Fruit fly (Drosophila melanogaster) ovary, adult (tissue): ENCODE measurements around the gene Hmx.

Experiments
- CG17801 ChIP-seq: fragments of 200-800 bp; optimal IDR thresholded peaks from 2 replicates; lab custom pipeline; 2019; ENCODE audit warnings: missing biosample characterization, mild to moderate bottlenecking, missing genetic modification characterization, moderate library complexity; ENCODE audit not compliant: partially characterized antibody

Gene Hmx

DNA sequence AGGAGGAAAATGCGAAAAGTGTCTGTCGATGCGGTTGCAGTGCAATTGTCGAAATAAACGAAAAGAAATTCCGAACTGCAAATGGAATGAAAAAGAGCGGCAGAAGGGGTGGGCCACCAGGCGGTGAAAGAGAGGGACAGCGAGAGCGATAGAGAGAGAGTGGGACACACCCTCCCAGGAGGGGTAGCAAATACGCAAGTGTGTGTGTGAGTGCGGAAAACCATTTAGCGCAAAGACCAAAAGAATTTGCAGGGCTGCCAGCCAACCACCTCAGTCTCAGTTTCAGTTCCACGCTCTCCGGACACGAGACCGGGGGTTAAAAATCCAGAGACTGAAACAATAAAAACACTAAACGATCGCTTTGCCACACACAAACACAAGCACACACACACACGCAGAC lies at the start of gene Hmx:
Gene Hmx, plus strand, starts transcription at position 301 of the 400 bp plus-strand sequence.
- TF ChIP-seq CG17801 = no peak

DNA sequence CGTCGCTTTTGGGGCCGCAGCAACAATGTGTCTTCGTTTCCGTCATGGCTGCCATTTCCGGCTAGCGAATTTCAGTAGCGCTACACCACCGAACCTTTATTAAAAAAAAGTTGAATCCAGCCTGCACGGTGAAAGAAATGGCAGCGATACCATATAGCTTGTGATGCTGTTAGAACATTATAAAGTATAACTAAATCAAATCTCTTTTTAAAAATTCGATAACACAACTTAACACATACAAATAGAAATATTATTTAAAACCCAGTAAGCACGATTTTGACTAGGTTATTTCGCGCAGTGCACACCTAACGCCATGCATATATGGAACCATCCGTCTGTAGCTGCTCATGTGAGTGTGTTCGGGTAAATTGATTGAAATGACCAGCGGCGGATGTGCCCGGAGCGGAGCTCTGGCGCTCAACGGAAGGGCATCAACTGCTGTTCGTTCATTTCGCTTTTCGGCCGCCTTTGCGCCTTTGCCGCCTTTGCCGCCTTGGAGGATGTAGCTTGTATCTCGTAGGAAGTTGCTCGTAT lies 32.6 kb upstream of the Hmx start:
- TF ChIP-seq CG17801 = no peak

dm6 chr3R:17530400-17530799 lies 28.3 kb upstream of the Hmx start:
- no peak for TF ChIP-seq CG17801

dm6 chr3R:17534325-17535105 lies 24.2 kb upstream of the Hmx start, which contains the start of the genes CG5823 and P5cr-2:
Gene CG5823, minus strand, starts transcription at chr3R:17534587.
Gene P5cr-2, plus strand, starts transcription at chr3R:17534815.
- no peak for TF ChIP-seq CG17801

dm6 chr3R:17535106-17535764 lies 23.5 kb upstream of the Hmx start:
- peak; percentile 8 for TF ChIP-seq CG17801

dm6 chr3R:17536594-17537158 lies 22.1 kb upstream of the Hmx start:
- no peak for TF ChIP-seq CG17801

dm6 chr3R:17539789-17540496 lies 18.8 kb upstream of the Hmx start, which contains the start of gene SF1:
Gene SF1, plus strand, starts transcription at chr3R:17540421.
- no peak for TF ChIP-seq CG17801

- TF ChIP-seq CG17801 = no peak
These were observed 18.3 kb upstream of the Hmx start for dm6 chr3R:17540497-17540822.

- TF ChIP-seq CG17801 = no peak
These were observed 14.1 kb upstream of the Hmx start for dm6 chr3R:17544594-17544993.

- no peak for TF ChIP-seq CG17801
These were observed 12.5 kb upstream of the Hmx start, which contains the start of gene Prx3 for dm6 chr3R:17546115-17546705. Gene Prx3, minus strand, starts transcription at chr3R:17546531.

DNA sequence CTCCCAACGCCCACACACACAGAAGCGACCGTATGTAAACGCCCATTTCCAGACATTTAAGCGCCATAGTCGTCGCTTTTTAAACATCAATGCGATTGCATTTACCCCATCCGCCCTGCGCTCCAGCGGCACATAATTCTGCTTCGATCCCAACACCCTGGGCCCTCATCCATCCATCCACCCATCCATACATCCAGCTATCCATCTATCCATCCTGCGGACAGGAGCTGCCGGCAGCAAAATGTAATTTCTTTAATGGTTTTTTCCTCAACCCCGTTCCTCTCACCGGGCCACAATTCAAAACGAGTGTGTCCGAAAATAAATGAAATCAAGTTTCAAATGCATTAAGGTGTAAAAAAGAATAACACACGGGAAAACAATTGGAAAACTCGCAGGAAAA lies 8.7 kb upstream of the Hmx start:
- TF ChIP-seq CG17801 = no peak

dm6 chr3R:17550827-17551468 lies 7.8 kb upstream of the Hmx start:
- TF ChIP-seq CG17801 = no peak

- TF ChIP-seq CG17801 = no peak
These were observed 1.2 kb upstream of the Hmx start for dm6 chr3R:17557487-17557886.

- TF ChIP-seq CG17801 = no peak
These were observed 2.4 kb downstream of the Hmx start for dm6 chr3R:17561175-17561574.

DNA sequence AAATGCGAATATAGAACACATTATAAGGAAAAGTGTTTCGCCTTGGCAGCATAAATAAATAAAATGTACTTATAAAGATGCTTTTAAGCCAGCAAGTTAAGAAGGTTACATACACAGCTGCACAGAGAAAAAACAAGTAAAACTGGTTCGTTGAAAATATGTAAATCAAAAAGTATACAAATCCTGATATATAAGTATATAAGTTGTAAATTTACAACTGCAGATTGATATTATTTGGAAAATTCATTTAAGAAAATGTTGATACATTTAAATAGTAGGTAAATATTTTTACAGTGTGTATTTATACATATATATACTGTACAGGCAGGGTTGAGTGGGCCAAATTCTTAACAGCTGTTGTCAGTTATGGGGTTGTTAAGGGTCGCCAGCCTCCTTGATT lies 6.1 kb downstream of the Hmx start:
- no peak for TF ChIP-seq CG17801
